Worm (Caenorhabditis elegans): ENCODE results near the gene myrf-1.

ce11 chrII:10482899-10483298, 19.4 kb downstream of the myrf-1 start:
- no peak for TF ChIP-seq unc-62 (GFP tag; optimal IDR thresholded peaks at IDR 0.05)
- no peak for TF ChIP-seq hlh-1 (tag; optimal IDR thresholded peaks at IDR 0.05)
- no peak for TF ChIP-seq unc-39 (tag; optimal IDR thresholded peaks at IDR 0.05)
- TF ChIP-seq nhr-12 (tag; optimal IDR thresholded peaks at IDR 0.05): no peak
- no peak for TF ChIP-seq unc-120 (tag; optimal IDR thresholded peaks at IDR 0.05; ENCODE audit: poor library complexity, severe bottlenecking)
- no peak for TF ChIP-seq elt-3 (tag; optimal IDR thresholded peaks at IDR 0.05)
- TF ChIP-seq nhr-28 (tag; optimal IDR thresholded peaks at IDR 0.05): no peak
- TF ChIP-seq lsy-2 (tag; optimal IDR thresholded peaks at IDR 0.05): no peak
- TF ChIP-seq zip-8 (tag; optimal IDR thresholded peaks at IDR 0.05): no peak
